Worm (Caenorhabditis elegans): ENCODE data around the gene sbt-1.

The sbt-1 gene

DNA sequence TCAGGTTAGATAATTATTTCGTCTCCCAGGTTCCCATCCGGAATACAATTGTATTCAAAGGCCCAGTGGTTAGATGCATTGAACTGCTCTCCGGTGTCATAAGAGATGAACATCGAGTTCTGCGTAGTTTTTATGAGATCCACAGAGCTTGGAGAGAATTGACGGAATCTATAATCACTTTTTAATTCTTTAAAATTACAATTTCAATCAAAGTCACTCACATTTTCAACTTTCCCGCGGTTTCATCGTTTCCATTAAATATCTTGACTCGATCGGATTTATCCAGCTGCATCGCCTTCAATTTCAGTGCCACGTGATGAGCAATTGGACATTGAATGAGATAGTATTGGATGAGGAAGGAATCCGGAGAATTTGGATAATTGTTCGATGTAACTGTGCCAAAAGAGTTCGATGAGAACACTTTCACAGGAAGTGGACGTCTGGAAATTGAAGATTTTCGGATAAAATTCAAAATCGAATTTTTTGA, 19.1 kb upstream of the sbt-1 start (continued):
- TF ChIP-seq lin-29 (GFP tag; IDR thresholded peaks at IDR 0.05): no peak
- TF ChIP-seq ceh-82 (tag; optimal IDR thresholded peaks at IDR 0.05): no peak
- TF ChIP-seq nhr-25 (tag; optimal IDR thresholded peaks at IDR 0.05; ENCODE audit: borderline replicate concordance, insufficient read depth): no peak
- no peak for TF ChIP-seq daf-19 (GFP tag; conservative IDR thresholded peaks at IDR 0.05)
- TF ChIP-seq egl-27 (tag; optimal IDR thresholded peaks at IDR 0.05): no peak
- TF ChIP-seq pqm-1 (tag; optimal IDR thresholded peaks at IDR 0.05): no peak
- peak in 1 of 2 experiments; percentile 64 for TF ChIP-seq lsy-2 (tag; optimal IDR thresholded peaks at IDR 0.05)
- TF ChIP-seq F37D6.2 (tag; optimal IDR thresholded peaks at IDR 0.05): no peak
- TF ChIP-seq nhr-77 (tag; optimal IDR thresholded peaks at IDR 0.05): no peak
- TF ChIP-seq nhr-111 (GFP tag; optimal IDR thresholded peaks at IDR 0.05): peak; percentile 17
- TF ChIP-seq php-3 (GFP tag; IDR thresholded peaks at IDR 0.05): no peak
- TF ChIP-seq unc-62 (GFP tag; optimal IDR thresholded peaks at IDR 0.05 in 1 of 2): peak in 1 of 2 experiments; percentile 46
- no peak for TF ChIP-seq unc-62 (tag; optimal IDR thresholded peaks at IDR 0.05)
- TF ChIP-seq F44E2.7 (GFP tag; IDR thresholded peaks at IDR 0.05): no peak
- TF ChIP-seq Y5F2A.4 (GFP tag; optimal IDR thresholded peaks at IDR 0.05): no peak
- TF ChIP-seq ztf-11 (tag; optimal IDR thresholded peaks at IDR 0.05): no peak
- peak in 1 of 2 experiments; percentile 63 for TF ChIP-seq daf-16 (GFP tag; optimal IDR thresholded peaks at IDR 0.05)
- TF ChIP-seq daf-16 (tag; optimal IDR thresholded peaks at IDR 0.05): peak; percentile 9
- no peak for TF ChIP-seq cey-2 (tag; optimal IDR thresholded peaks at IDR 0.05; ENCODE audit: borderline replicate concordance, insufficient read depth)
- TF ChIP-seq mxl-2 (GFP tag; conservative IDR thresholded peaks at IDR 0.05): no peak
- TF ChIP-seq snpc-4 (tag; optimal IDR thresholded peaks at IDR 0.05): no peak
- TF ChIP-seq lim-7 (GFP tag; IDR thresholded peaks at IDR 0.05): no peak
- no peak; the same call in 1 of the 2 replicates for TF ChIP-seq Y75B8A.6 (GFP tag; IDR thresholded peaks at IDR 0.05)
- TF ChIP-seq unc-130 (GFP tag; optimal IDR thresholded peaks at IDR 0.05): peak; percentile 6
- TF ChIP-seq F10B5.3 (tag; optimal IDR thresholded peaks at IDR 0.05): peak; percentile 54
- TF ChIP-seq dmd-9 (GFP tag; IDR thresholded peaks at IDR 0.05): no peak
- peak; percentile 28 for TF ChIP-seq zip-2 (tag; optimal IDR thresholded peaks at IDR 0.05)
- TF ChIP-seq dmd-6 (GFP tag; IDR thresholded peaks at IDR 0.05): no peak
- TF ChIP-seq snpc-1.2 (GFP tag; IDR thresholded peaks at IDR 0.05): no peak
- TF ChIP-seq unc-39 (tag; optimal IDR thresholded peaks at IDR 0.05): no peak
- TF ChIP-seq duxl-1 (tag; optimal IDR thresholded peaks at IDR 0.05; ENCODE audit: poor library complexity): peak; percentile 56
- TF ChIP-seq set-16 (GFP tag; IDR thresholded peaks at IDR 0.05): no peak
- TF ChIP-seq tra-1 (GFP tag; IDR thresholded peaks at IDR 0.05): no peak
- TF ChIP-seq lin-15B (tag; optimal IDR thresholded peaks at IDR 0.05): no peak
- TF ChIP-seq tag-97 (GFP tag; IDR thresholded peaks at IDR 0.05): no peak
- TF ChIP-seq egl-43 (GFP tag; IDR thresholded peaks at IDR 0.05): 0 out of 2 replicates have a peak, but pooled peaks have one; percentile 46
- TF ChIP-seq saeg-2 (GFP tag; IDR thresholded peaks at IDR 0.05): no peak
- no peak for TF ChIP-seq zip-11 (GFP tag; IDR thresholded peaks at IDR 0.05)
- no peak for TF ChIP-seq mes-2 (tag; optimal IDR thresholded peaks at IDR 0.05; ENCODE audit: poor library complexity, severe bottlenecking)
- TF ChIP-seq T20F7.1 (GFP tag; optimal IDR thresholded peaks at IDR 0.05): no peak
- no peak for TF ChIP-seq ces-1 (GFP tag; optimal IDR thresholded peaks at IDR 0.05)
- TF ChIP-seq dpl-1 (GFP tag; optimal IDR thresholded peaks at IDR 0.05): no peak
- no peak for TF ChIP-seq attf-4 (tag; optimal IDR thresholded peaks at IDR 0.05)
- TF ChIP-seq aly-2 (tag; optimal IDR thresholded peaks at IDR 0.05): no peak
- TF ChIP-seq nhr-42 (GFP tag; IDR thresholded peaks at IDR 0.05): no peak
- TF ChIP-seq ceh-62 (tag; optimal IDR thresholded peaks at IDR 0.05): no peak
- no peak for TF ChIP-seq nhr-237 (tag; optimal IDR thresholded peaks at IDR 0.05)
- TF ChIP-seq dve-1 (tag; optimal IDR thresholded peaks at IDR 0.05; ENCODE audit: insufficient read depth): peak; percentile 26
- TF ChIP-seq pha-4 (GFP tag; IDR thresholded peaks at IDR 0.05): peak; percentile 42; the same call in 1 of the 2 replicates
- TF ChIP-seq pha-4 (tag; optimal IDR thresholded peaks at IDR 0.05): no peak
- TF ChIP-seq madf-9 (GFP tag; conservative IDR thresholded peaks at IDR 0.05): no peak
- TF ChIP-seq zag-1 (tag; optimal IDR thresholded peaks at IDR 0.05): no peak
